Fruit fly (Drosophila melanogaster) S2 (cell line): ENCODE results near the gene msps.

Experiments
- CG8478 ChIP-seq: fragments of >200 bp; optimal IDR thresholded peaks from 2 replicates; lab custom pipeline; 2018
- CTCF ChIP-seq, 2 experiments: fragments of >200 bp; optimal IDR thresholded peaks; 2 replicates each; lab custom pipeline; 2018

msps gene

dm6 chr3R:16025587-16026223 is 24.9 kb upstream of the msps start, which contains the start of gene pnr:
pnr (plus strand) TSS chr3R:16026079.
- TF ChIP-seq CG8478 (lab: Kevin White, UChicago) (no peak), CTCF (optimal IDR thresholded peaks at IDR 0.05; lab: Kevin White, UChicago) (peak in 1 of 2 experiments; percentile 3)

DNA sequence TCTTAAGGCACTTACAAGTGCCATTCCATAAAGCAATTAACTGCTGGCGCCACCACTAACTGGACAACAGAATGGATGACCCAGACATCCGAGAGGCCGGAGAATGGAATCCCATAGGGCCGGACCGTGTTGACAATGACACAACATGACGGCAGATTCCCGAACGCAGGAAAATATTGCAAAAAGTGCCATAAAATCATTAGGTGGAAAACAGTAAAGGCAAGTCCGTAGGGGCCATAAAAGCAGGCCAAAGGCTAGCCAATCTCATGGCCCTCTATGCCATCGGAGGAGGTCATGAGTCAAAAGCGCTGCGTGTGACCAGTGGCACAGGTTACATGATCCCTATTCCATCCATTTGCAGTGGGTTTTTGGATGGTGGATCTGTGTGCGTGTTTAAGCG is 21.9 kb upstream of the msps start:
- no peak for TF ChIP-seq CG8478 (lab: Kevin White, UChicago)
- no peak for TF ChIP-seq CTCF (optimal IDR thresholded peaks at IDR 0.05; lab: Kevin White, UChicago)

DNA sequence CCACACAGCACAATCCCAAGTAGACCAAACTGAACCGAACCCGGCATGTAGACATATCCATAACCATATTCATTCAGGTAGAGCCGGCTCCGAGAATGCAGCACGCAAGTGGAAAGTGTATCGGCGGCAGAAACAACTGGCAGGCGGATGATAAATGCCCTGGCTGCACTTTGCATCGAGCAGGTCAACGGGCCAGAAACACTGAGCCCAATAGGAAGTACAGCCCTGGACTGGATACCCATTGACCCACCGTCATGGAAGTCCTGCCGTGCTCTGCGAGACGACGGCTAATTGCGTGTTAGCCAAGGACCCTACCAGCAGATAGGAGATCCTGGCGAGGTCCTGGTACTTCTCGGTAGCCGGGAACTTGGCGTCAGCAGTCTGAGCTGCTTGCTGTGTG is 21.0 kb upstream of the msps start:
- TF ChIP-seq CG8478 (lab: Kevin White, UChicago) (no peak), CTCF (optimal IDR thresholded peaks at IDR 0.05; lab: Kevin White, UChicago) (no peak)

DNA sequence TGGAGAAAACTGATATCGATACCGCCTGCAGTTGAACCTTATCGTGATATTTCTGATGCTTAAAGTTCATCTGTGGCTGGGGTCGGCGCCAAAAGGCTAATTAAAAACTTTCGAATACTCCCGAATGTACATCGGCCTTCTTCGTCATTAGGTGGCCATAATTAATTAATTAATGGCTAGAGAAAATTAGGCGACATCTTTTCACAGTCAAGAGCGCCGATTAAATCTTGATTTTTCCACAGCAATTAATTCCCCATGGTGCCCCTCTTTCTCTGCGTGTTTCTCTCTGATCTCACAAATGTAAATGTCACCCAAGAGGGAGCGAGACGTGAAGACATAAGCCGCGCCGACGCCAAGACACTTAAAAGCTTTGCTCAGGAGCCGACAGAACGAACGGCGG is 20.2 kb upstream of the msps start:
- TF ChIP-seq CG8478 (lab: Kevin White, UChicago) (no peak), CTCF (optimal IDR thresholded peaks at IDR 0.05; lab: Kevin White, UChicago) (no peak)

DNA sequence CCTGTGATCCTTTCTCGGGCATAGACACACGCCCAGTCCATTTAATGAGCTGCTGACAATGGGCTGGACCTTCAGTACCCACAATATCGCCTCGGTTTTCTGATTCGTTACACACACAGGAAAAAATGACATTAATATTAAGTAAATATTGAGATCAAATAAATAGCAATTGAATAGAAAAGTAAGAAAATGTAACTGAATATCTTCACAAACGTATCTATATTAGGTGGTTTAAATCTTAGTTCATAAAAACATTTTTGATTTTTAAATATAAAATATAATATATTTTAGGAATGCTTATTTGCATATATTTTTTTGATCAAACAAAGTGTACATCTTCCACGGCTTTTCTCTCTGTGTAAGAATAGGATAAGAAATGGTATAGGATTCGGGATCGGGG is 16.9 kb upstream of the msps start:
- TF ChIP-seq CG8478 (lab: Kevin White, UChicago) = no peak
- no peak for TF ChIP-seq CTCF (optimal IDR thresholded peaks at IDR 0.05; lab: Kevin White, UChicago)

- TF ChIP-seq CTCF (optimal IDR thresholded peaks at IDR 0.05; lab: Kevin White, UChicago) = no peak
Measured at dm6 chr3R:16034186-16034585, 16.4 kb upstream of the msps start.

DNA sequence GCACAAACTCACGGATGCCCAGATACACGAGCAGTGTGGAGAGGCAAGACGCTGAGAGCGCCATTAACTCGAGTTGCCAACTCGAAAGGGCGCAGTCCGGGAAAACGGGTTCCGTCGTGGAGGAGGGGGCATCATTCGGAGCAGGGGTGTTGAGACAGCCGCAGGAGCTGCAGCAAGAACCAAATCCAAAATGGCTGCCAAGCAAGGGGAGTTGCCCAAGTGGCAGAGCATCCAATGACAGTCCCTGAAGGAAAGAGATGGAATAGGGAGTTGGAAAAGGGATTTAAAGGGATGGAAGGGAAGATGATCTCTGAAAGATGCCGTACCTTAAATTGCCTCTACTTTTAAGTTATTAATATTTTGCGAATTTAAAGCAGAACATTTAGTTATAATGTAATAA is 12.6 kb upstream of the msps start:
- TF ChIP-seq CG8478 (lab: Kevin White, UChicago) (no peak), CTCF (optimal IDR thresholded peaks at IDR 0.05; lab: Kevin White, UChicago) (no peak)

DNA sequence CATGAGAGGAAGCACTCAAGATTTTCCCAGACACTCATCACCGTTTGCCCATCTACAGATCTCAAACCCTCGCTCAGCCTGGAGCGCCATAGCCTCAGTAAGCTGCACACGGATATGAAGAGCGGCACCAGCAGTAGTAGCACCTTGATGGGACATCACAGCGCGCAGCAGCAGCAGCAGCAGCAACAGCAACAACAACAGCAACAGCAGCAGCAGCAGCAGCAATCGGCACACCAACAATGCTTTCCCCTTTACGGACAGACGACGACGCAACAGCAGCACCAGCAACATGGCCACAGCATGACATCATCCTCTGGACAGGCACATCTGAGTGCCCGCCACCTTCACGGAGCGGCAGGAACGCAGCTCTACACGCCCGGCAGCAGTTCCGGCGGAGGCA is 11.0 kb upstream of the msps start:
- TF ChIP-seq CG8478 (lab: Kevin White, UChicago) (no peak), CTCF (optimal IDR thresholded peaks at IDR 0.05; lab: Kevin White, UChicago) (no peak)

dm6 chr3R:16040925-16041324 is 9.7 kb upstream of the msps start:
- no peak for TF ChIP-seq CG8478 (lab: Kevin White, UChicago)
- TF ChIP-seq CTCF (optimal IDR thresholded peaks at IDR 0.05; lab: Kevin White, UChicago) = peak in 1 of 2 experiments; percentile 54

- TF ChIP-seq CG8478 (lab: Kevin White, UChicago) (no peak), CTCF (optimal IDR thresholded peaks at IDR 0.05; lab: Kevin White, UChicago) (no peak)
Measured at dm6 chr3R:16042137-16042899, 8.3 kb upstream of the msps start.

DNA sequence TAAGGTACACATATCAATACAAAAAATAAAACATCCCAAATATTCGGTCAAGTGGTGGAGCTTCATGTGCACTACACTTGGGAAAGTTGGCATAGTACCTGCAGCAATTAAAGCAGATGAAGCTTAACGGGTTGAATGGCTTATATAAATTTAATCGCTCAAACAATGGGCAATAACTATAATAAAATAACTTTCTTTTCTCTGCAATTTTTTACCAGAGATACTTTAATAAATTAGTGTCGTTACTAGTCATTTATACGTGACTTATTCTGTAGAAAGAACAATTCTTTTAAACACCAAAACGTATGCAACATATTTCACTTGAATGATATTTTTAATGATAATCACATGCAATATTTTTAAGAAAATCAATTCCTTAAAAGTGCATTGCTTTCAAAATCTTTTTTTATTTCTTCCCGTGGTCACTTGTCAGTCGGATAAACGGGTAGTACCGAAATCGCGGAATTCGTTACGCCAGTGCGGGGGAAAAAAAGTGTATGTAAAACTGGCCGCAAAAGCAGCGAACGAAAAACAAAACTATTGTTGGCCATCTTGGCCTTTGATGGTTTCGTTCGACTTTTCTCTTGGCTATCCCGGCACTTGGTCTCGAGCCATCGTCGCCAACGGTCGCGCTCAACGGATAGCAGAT is 7.6 kb upstream of the msps start, which contains the start of gene Jhbp4:
TSS of gene Jhbp4 (plus strand) at position 599 of the 649 bp plus-strand sequence.
- TF ChIP-seq CTCF (optimal IDR thresholded peaks at IDR 0.05; lab: Kevin White, UChicago) (no peak), CG8478 (lab: Kevin White, UChicago) (no peak)

dm6 chr3R:16046030-16046429 is 4.6 kb upstream of the msps start, which contains the start of gene Jhbp5:
Jhbp5 (minus strand) TSS chr3R:16046130.
- TF ChIP-seq CG8478 (lab: Kevin White, UChicago) (no peak), CTCF (optimal IDR thresholded peaks at IDR 0.05; lab: Kevin White, UChicago) (no peak)

DNA sequence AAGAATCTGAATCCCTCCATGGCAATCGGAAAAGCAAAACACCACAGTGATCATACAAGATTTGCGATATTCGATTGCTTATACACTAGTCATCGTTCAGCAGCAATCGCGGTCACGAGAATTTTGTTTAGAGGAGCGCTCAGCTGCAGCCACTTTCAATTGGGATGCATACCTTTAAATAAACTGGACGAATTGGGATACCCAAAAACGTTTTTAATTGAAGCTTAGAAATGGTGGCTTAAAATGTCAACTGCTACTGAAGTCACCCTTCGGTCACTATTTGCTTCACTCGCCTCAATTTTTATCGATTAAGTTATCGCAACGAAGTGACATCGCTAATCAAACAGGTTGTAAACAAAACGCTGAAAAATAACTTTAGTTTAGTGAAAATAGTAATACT is 1.2 kb upstream of the msps start, which contains the start of the genes IKKbeta and CG5013:
TSS of gene IKKbeta (minus strand) at position 53 of the 400 bp plus-strand sequence.
TSS of gene CG5013 (plus strand) at position 302 of the 400 bp plus-strand sequence.
- TF ChIP-seq CG8478 (lab: Kevin White, UChicago) = no peak
- TF ChIP-seq CTCF (optimal IDR thresholded peaks at IDR 0.05; lab: Kevin White, UChicago) = peak in 1 of 2 experiments; percentile 19

DNA sequence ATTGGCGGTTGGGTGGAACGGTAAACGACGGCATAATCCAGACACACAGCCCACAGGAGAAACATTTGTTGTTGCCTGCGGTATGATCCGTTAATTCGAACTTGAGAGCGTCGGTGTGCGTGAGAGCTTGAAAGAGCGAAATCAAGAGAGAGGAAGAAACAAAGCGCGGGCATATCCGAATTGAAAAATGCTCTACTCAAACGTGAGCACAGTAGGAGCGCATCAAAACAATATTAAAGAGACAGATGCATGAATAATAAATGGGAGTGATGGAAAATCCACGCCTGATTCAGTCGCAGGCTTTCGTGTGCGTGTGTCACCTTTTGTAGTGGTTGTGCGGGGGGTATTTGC is 703 bp downstream of the msps start:
- no peak for TF ChIP-seq CG8478 (lab: Kevin White, UChicago)
- no peak for TF ChIP-seq CTCF (optimal IDR thresholded peaks at IDR 0.05; lab: Kevin White, UChicago)

DNA sequence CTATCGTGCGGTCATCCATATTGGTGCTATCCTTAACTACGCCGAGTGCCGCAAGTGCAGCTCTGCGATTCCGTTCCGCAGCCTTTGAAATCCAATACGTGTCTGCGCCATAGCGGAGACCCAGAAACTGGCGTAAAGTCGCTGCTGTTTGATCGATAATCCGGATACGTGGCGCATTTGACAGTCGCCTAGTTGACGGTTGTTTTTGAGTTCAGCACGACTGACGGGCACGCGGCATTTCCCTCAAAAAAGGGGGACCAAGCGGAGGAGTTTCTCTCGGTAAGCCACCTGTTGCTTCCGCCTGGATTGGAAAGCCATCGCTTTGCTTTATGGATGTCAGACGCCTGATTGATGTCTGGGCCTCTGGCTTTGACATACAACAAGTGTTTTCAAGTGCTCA is 16.9 kb downstream of the msps start, which contains the start of gene CG10185:
TSS of gene CG10185 (minus strand) at position 101 of the 400 bp plus-strand sequence.
- TF ChIP-seq CTCF (optimal IDR thresholded peaks at IDR 0.05; lab: Kevin White, UChicago) (no peak), CG8478 (lab: Kevin White, UChicago) (no peak)
